Fruit fly (Drosophila melanogaster): Measurements from ENCODE around the gene Gem4c.
A peak's percentile ranks its signal among the peaks of the same experiment; 100 is the strongest.

Gem4c gene

dm6 chrX:3949409-3950178, 4.8 kb downstream of the Gem4c start (continued):
- TF ChIP-seq unc-4 (GFP tag; IDR thresholded peaks at IDR 0.05; ENCODE audit: partially characterized antibody) = 0 out of 2 replicates have a peak, but pooled peaks have one; percentile 15
- peak; percentile 78 for TF ChIP-seq CG8478 (optimal IDR thresholded peaks at IDR 0.05)
- peak; percentile 77 for TF ChIP-seq CG1832 (GFP tag; optimal IDR thresholded peaks at IDR 0.05)
- TF ChIP-seq Trl (optimal IDR thresholded peaks at IDR 0.05) = peak; percentile 50 to 86
- no peak for TF ChIP-seq Trl (GFP tag; optimal IDR thresholded peaks at IDR 0.05)
- TF ChIP-seq Aef1 (GFP tag; IDR thresholded peaks at IDR 0.05) = peak; percentile 10; the same call in 1 of the 3 replicates
- no peak for TF ChIP-seq Ssrp (tag; optimal IDR thresholded peaks at IDR 0.05)
- TF ChIP-seq Adf1 (GFP tag; IDR thresholded peaks at IDR 0.05) = peak; percentile 13; the same call in 1 of the 2 replicates

- TF ChIP-seq CG3847 (GFP tag; IDR thresholded peaks at IDR 0.05) (0 out of 2 replicates have a peak, but pooled peaks have one; percentile 27), D19A (tag; optimal IDR thresholded peaks at IDR 0.05) (no peak), CG3995 (GFP tag; optimal IDR thresholded peaks at IDR 0.05) (peak; percentile 27), jumu (GFP tag; optimal IDR thresholded peaks at IDR 0.05) (peak; percentile 3), CG4854 (GFP tag; optimal IDR thresholded peaks at IDR 0.05) (no peak), gem (tag; optimal IDR thresholded peaks at IDR 0.05) (no peak), row (GFP tag; IDR thresholded peaks at IDR 0.05) (peak; percentile 47; the same call in 2 of the 3 replicates), shn (GFP tag; optimal IDR thresholded peaks at IDR 0.05) (peak; percentile 40), sens (GFP tag) (peak; percentile 82), slbo (GFP tag; IDR thresholded peaks at IDR 0.05) (peak; percentile 54), repo (GFP tag; optimal IDR thresholded peaks at IDR 0.05) (no peak), CG6689 (GFP tag; IDR thresholded peaks at IDR 0.05) (peak; percentile 13; the same call in 1 of the 2 replicates), CG17802 (tag; optimal IDR thresholded peaks at IDR 0.05) (no peak), Usf (GFP tag; optimal IDR thresholded peaks at IDR 0.05) (no peak), otp (GFP tag; IDR thresholded peaks at IDR 0.05) (no peak), Rfx (GFP tag; IDR thresholded peaks at IDR 0.05) (peak; percentile 63), Atf-2 (GFP tag; optimal IDR thresholded peaks at IDR 0.05) (peak; percentile 37), bab2 (GFP tag; optimal IDR thresholded peaks at IDR 0.05) (peak; percentile 26), fu2 (GFP tag; optimal IDR thresholded peaks at IDR 0.05) (peak; percentile 27), sob (GFP tag; IDR thresholded peaks at IDR 0.05) (0 out of 2 replicates have a peak, but pooled peaks have one; percentile 24), CG9932 (GFP tag; IDR thresholded peaks at IDR 0.05) (peak; percentile 59), Camta (GFP tag; optimal IDR thresholded peaks at IDR 0.05) (peak; percentile 2), CG13624 (GFP tag; optimal IDR thresholded peaks at IDR 0.05) (no peak), Hr51 (GFP tag; optimal IDR thresholded peaks at IDR 0.05) (no peak), nerfin-1 (tag; optimal IDR thresholded peaks at IDR 0.05) (peak; percentile 21), Antp (GFP tag; optimal IDR thresholded peaks at IDR 0.05) (peak; percentile 7), CG17568 (GFP tag; optimal IDR thresholded peaks at IDR 0.05) (no peak), CG7786 (GFP tag; optimal IDR thresholded peaks at IDR 0.05) (peak; percentile 56), HmgD (GFP tag; optimal IDR thresholded peaks at IDR 0.05) (no peak), HLH4C (GFP tag; IDR thresholded peaks at IDR 0.05; ENCODE audit: partially characterized antibody) (no peak), pb (GFP tag; optimal IDR thresholded peaks at IDR 0.05) (peak; percentile 11), Myb (GFP tag; optimal IDR thresholded peaks at IDR 0.05) (peak; percentile 29), CG13775 (GFP tag; optimal IDR thresholded peaks at IDR 0.05) (peak; percentile 25), D19B (GFP tag; optimal IDR thresholded peaks at IDR 0.05) (peak; percentile 14), tio (GFP tag; optimal IDR thresholded peaks at IDR 0.05) (peak; percentile 26), dpn (GFP tag; optimal IDR thresholded peaks at IDR 0.05) (peak in 1 of 2 experiments; percentile 13), CG1529 (GFP tag; optimal IDR thresholded peaks at IDR 0.05) (no peak), crol (GFP tag; IDR thresholded peaks at IDR 0.05) (peak; percentile 77), CG9215 (GFP tag; IDR thresholded peaks at IDR 0.05) (no peak; the same call in none of the 2 replicates), CG4404 (GFP tag; IDR thresholded peaks at IDR 0.05) (no peak), pho (GFP tag; optimal IDR thresholded peaks at IDR 0.05) (peak; percentile 23), CG14014 (GFP tag; IDR thresholded peaks at IDR 0.05) (peak; percentile 43; the same call in 1 of the 2 replicates)
Measured at dm6 chrX:3950199-3950645, 5.4 kb downstream of the Gem4c start.
